Fruit fly (Drosophila melanogaster) whole organism, embryonic: Measurements from ENCODE around the gene ph-d.

Experiments
- CG5245 ChIP-seq: fragments of 200-800 bp; sonication (Bioruptor generic); optimal IDR thresholded peaks from 3 replicates; lab custom pipeline; 2016; ENCODE audit warnings: missing biosample characterization, missing genetic modification characterization
- Mrtf ChIP-seq: fragments of 200-800 bp; sonication (Bioruptor generic); IDR thresholded peaks from 3 replicates; pipeline ENCODE4 v1.3.6; 2022; ENCODE audit warnings: missing biosample characterization, missing genetic modification characterization
- ham ChIP-seq: fragments of 200-800 bp; sonication (Bioruptor generic); IDR thresholded peaks from 2 replicates; pipeline ENCODE4 v1.3.6; 2022; ENCODE audit warnings: missing biosample characterization, missing genetic modification characterization

DNA sequence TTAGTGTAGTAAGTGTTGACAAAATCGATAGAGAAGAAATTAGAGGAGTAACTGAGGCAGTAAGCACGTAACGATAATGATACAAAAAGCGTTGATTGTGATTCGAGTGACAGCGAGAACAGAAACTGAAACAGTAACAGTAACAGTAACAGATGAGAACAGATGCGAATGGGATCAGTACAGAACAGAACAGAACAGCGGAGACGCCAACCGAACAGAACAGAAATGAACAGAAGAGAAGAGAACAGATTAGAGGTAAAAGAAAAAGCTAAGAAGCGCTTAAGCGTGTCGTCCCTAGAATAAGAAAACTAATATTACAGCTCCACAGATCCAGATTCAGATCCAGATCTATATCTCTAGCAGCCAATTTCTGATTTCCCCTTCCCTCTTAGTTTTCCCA is 10.4 kb downstream of the ph-d start:
- no peak for TF ChIP-seq Mrtf (GFP tag; lab: Robert Waterston, UW)
- TF ChIP-seq CG5245 (GFP tag; lab: Kevin White, UChicago): no peak
- TF ChIP-seq ham (GFP tag; lab: Robert Waterston, UW): no peak
